Fruit fly (Drosophila melanogaster): ENCODE measurements around the gene CG31668.

Gene CG31668

DNA sequence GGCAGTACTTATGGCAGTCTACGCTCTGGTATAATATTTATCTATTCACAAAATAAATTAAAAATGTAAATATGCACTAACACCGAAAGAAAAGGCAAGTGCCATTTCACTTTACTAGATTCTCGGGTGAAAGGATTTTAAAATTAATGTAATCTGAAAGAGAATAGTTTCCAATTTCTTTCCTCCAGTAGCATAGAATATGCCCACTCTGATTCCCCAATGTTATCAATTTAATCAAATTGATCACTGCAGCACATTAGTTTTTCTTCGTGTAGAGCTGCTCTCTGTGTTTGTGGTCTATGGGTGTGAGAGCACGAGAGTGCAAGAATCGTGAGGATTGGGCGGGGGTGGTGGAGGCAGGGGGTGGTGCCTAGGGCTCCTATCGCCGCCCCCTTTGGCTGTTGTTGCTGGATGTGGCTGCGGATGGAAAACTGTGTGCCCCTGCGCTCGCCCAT lies 4.8 kb downstream of the CG31668 start (continued):
- TF ChIP-seq CG30431 (GFP tag; optimal IDR thresholded peaks at IDR 0.05), result peak; percentile 75
- TF ChIP-seq Nf-YB (GFP tag; optimal IDR thresholded peaks at IDR 0.05), result peak; percentile 66
- no peak for TF ChIP-seq Hand (GFP tag; optimal IDR thresholded peaks at IDR 0.05)
- TF ChIP-seq bbx (GFP tag; IDR thresholded peaks at IDR 0.05; ENCODE audit: partially characterized antibody), result no peak
- TF ChIP-seq Optix (GFP tag; IDR thresholded peaks at IDR 0.05), result peak; percentile 75
- TF ChIP-seq ems (GFP tag; optimal IDR thresholded peaks at IDR 0.05), result peak; percentile 51
- peak; percentile 78 for TF ChIP-seq CG4707 (GFP tag; optimal IDR thresholded peaks at IDR 0.05)
- peak; percentile 85 for TF ChIP-seq sqz (GFP tag; optimal IDR thresholded peaks at IDR 0.05)
- no peak for TF ChIP-seq schlank (tag; optimal IDR thresholded peaks at IDR 0.05)
- peak; percentile 81 for TF ChIP-seq CG17568 (GFP tag; optimal IDR thresholded peaks at IDR 0.05)
- peak; percentile 49 for TF ChIP-seq grn (GFP tag; optimal IDR thresholded peaks at IDR 0.05)
- TF ChIP-seq pzg (GFP tag; optimal IDR thresholded peaks at IDR 0.05), result no peak
- no peak for TF ChIP-seq gro (GFP tag; optimal IDR thresholded peaks at IDR 0.05)
- no peak for TF ChIP-seq B-H1 (GFP tag; IDR thresholded peaks at IDR 0.05)
- TF ChIP-seq CG3163 (GFP tag; optimal IDR thresholded peaks at IDR 0.05), result no peak
- peak; percentile 83 for TF ChIP-seq CG13123 (GFP tag; optimal IDR thresholded peaks at IDR 0.05)
- TF ChIP-seq CG7271 (tag; optimal IDR thresholded peaks at IDR 0.05), result peak; percentile 6
- peak; percentile 89 for TF ChIP-seq CG3407 (GFP tag; optimal IDR thresholded peaks at IDR 0.05)
- TF ChIP-seq CG2889 (GFP tag; IDR thresholded peaks at IDR 0.05), result no peak
- TF ChIP-seq H2.0 (GFP tag; IDR thresholded peaks at IDR 0.05), result peak; percentile 61
- TF ChIP-seq HmgD (GFP tag; optimal IDR thresholded peaks at IDR 0.05), result no peak
- peak; percentile 91 for TF ChIP-seq CG6254 (GFP tag; optimal IDR thresholded peaks at IDR 0.05)
- TF ChIP-seq Blimp-1 (GFP tag; optimal IDR thresholded peaks at IDR 0.05), result peak; percentile 91
- TF ChIP-seq CG4328 (GFP tag; optimal IDR thresholded peaks at IDR 0.05), result peak; percentile 61
- TF ChIP-seq BtbVII (GFP tag; optimal IDR thresholded peaks at IDR 0.05), result peak; percentile 71
- TF ChIP-seq gcm2 (GFP tag; optimal IDR thresholded peaks at IDR 0.05), result peak; percentile 2
- TF ChIP-seq Scr (GFP tag; IDR thresholded peaks at IDR 0.05; ENCODE audit: partially characterized antibody), result no peak
- TF ChIP-seq vnd (GFP tag; IDR thresholded peaks at IDR 0.05; ENCODE audit: partially characterized antibody), result no peak
- peak; percentile 44 for TF ChIP-seq CG2116 (GFP tag; optimal IDR thresholded peaks at IDR 0.05)
- no peak for TF ChIP-seq sima (GFP tag; optimal IDR thresholded peaks at IDR 0.05)
- peak; percentile 61 for TF ChIP-seq CG3065 (GFP tag; optimal IDR thresholded peaks at IDR 0.05)
- peak; percentile 91 for TF ChIP-seq Med (GFP tag)
- TF ChIP-seq Bteb2 (GFP tag; optimal IDR thresholded peaks at IDR 0.05), result peak; percentile 50
- no peak for TF ChIP-seq unc-4 (GFP tag; IDR thresholded peaks at IDR 0.05; ENCODE audit: partially characterized antibody)
- no peak for TF ChIP-seq Hmx (GFP tag; optimal IDR thresholded peaks at IDR 0.05)
- TF ChIP-seq pita (GFP tag; optimal IDR thresholded peaks at IDR 0.05), result no peak
- TF ChIP-seq jigr1 (GFP tag; IDR thresholded peaks at IDR 0.05), result no peak
- TF ChIP-seq CG2129 (GFP tag; IDR thresholded peaks at IDR 0.05; ENCODE audit: partially characterized antibody), result no peak
- peak; percentile 44 to 68 for TF ChIP-seq Hr51 (GFP tag; optimal IDR thresholded peaks at IDR 0.05)
- no peak for TF ChIP-seq Doc2 (GFP tag; IDR thresholded peaks at IDR 0.05)
- no peak for TF ChIP-seq Sry-δ (GFP tag; optimal IDR thresholded peaks at IDR 0.05)
- peak; percentile 34 for TF ChIP-seq kay (GFP tag; optimal IDR thresholded peaks at IDR 0.05)
- no peak for TF ChIP-seq hb (GFP tag; IDR thresholded peaks at IDR 0.05; ENCODE audit: partially characterized antibody)
- peak; percentile 60 for TF ChIP-seq Fer3 (tag; optimal IDR thresholded peaks at IDR 0.05)
- 0 out of 2 replicates have a peak, but pooled peaks have one; percentile 31 for TF ChIP-seq dimm (GFP tag; IDR thresholded peaks at IDR 0.05)
- 0 out of 2 replicates have a peak, but pooled peaks have one; percentile 29 for TF ChIP-seq CG14014 (GFP tag; IDR thresholded peaks at IDR 0.05)
- TF ChIP-seq Oaz (GFP tag; IDR thresholded peaks at IDR 0.05), result no peak
- TF ChIP-seq Mad (GFP tag; optimal IDR thresholded peaks at IDR 0.05), result peak; percentile 42
- peak in 1 of 3 experiments; percentile 95 for TF ChIP-seq Stat92E (GFP tag; optimal IDR thresholded peaks at IDR 0.05)
- peak; percentile 83 for TF ChIP-seq CG15696 (tag; optimal IDR thresholded peaks at IDR 0.05)
